Worm (Caenorhabditis elegans): Measurements from ENCODE around the gene nhr-27.
A peak's percentile ranks its signal among the peaks of the same experiment; 100 is the strongest.

nhr-27 gene

DNA sequence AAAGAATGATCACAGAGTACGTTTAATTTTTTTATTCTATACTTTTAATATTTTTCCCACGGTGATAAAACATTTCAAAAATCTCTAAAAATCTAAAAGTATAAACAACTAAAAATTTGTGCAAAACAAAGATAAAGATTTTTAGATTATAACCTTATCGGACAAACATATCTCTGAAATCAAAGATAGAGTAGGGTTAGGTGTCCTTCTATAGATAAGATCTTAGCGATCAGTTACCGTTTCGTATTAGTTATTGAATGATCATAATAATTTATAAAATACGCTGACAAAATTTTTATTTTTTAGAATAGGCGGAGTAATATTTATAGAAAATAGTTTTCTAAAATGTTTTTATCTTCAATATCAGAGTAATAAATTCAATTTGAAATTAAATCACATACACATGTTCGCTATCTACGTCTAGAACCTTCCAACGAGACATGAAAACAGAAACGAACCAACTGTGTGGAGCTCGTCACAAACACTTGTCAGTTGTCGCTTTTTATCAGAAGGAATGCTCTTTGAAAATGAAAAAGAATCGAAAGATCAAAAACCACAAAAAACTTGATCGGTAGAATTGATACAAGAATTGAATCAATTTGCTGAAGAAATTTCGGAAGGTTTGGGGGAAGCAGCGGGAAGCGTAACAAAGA lies 136.4 kb downstream of the nhr-27 start (continued):
- no peak for TF ChIP-seq lin-15B (tag; optimal IDR thresholded peaks at IDR 0.05)
- no peak for TF ChIP-seq mdl-1 (tag; optimal IDR thresholded peaks at IDR 0.05)
- TF ChIP-seq daf-19 (GFP tag; conservative IDR thresholded peaks at IDR 0.05), result no peak
- TF ChIP-seq ctbp-1 (GFP tag; IDR thresholded peaks at IDR 0.05), result no peak
- TF ChIP-seq sdz-12 (GFP tag; optimal IDR thresholded peaks at IDR 0.05), result no peak
- no peak for TF ChIP-seq lim-7 (GFP tag; IDR thresholded peaks at IDR 0.05)
- no peak for TF ChIP-seq Y105C5A.15 (GFP tag; IDR thresholded peaks at IDR 0.05)
- no peak for TF ChIP-seq T20F7.1 (GFP tag; optimal IDR thresholded peaks at IDR 0.05)
- TF ChIP-seq spr-1 (tag; optimal IDR thresholded peaks at IDR 0.05), result no peak
- no peak for TF ChIP-seq F26F4.8 (GFP tag; conservative IDR thresholded peaks at IDR 0.05)
- no peak for TF ChIP-seq vab-7 (GFP tag; IDR thresholded peaks at IDR 0.05)
- no peak for TF ChIP-seq snpc-1.2 (GFP tag; IDR thresholded peaks at IDR 0.05)
- no peak for TF ChIP-seq mes-2 (tag; optimal IDR thresholded peaks at IDR 0.05; ENCODE audit: poor library complexity, severe bottlenecking)
- TF ChIP-seq egl-43 (GFP tag; IDR thresholded peaks at IDR 0.05), result no peak
- TF ChIP-seq ceh-28 (tag; optimal IDR thresholded peaks at IDR 0.05), result no peak
- peak; percentile 79 for TF ChIP-seq hlh-11 (tag; optimal IDR thresholded peaks at IDR 0.05)
- no peak for TF ChIP-seq attf-4 (tag; optimal IDR thresholded peaks at IDR 0.05)
- no peak for TF ChIP-seq egl-27 (tag; optimal IDR thresholded peaks at IDR 0.05)
- TF ChIP-seq daf-16 (GFP tag; optimal IDR thresholded peaks at IDR 0.05), result peak in 1 of 2 experiments; percentile 91
- TF ChIP-seq daf-16 (tag; optimal IDR thresholded peaks at IDR 0.05), result peak; percentile 87
- peak; percentile 24 for TF ChIP-seq nhr-11 (tag; optimal IDR thresholded peaks at IDR 0.05)
- no peak for TF ChIP-seq duxl-1 (tag; optimal IDR thresholded peaks at IDR 0.05; ENCODE audit: poor library complexity)
- no peak for TF ChIP-seq skn-1 (tag; optimal IDR thresholded peaks at IDR 0.05)
- no peak for TF ChIP-seq fos-1 (tag; optimal IDR thresholded peaks at IDR 0.05)
- no peak for TF ChIP-seq zip-11 (GFP tag; IDR thresholded peaks at IDR 0.05)
- no peak for TF ChIP-seq ztf-11 (tag; optimal IDR thresholded peaks at IDR 0.05)
- TF ChIP-seq ces-1 (GFP tag; optimal IDR thresholded peaks at IDR 0.05), result no peak
- no peak for TF ChIP-seq dmd-9 (GFP tag; IDR thresholded peaks at IDR 0.05)
- no peak for TF ChIP-seq Y5F2A.4 (GFP tag; optimal IDR thresholded peaks at IDR 0.05)
- TF ChIP-seq dve-1 (tag; optimal IDR thresholded peaks at IDR 0.05; ENCODE audit: insufficient read depth), result peak; percentile 66
- peak; percentile 40 for TF ChIP-seq hlh-30 (tag; optimal IDR thresholded peaks at IDR 0.05; ENCODE audit: insufficient read depth)
- no peak for TF ChIP-seq zfp-2 (tag; optimal IDR thresholded peaks at IDR 0.05)
- no peak for TF ChIP-seq rbr-2 (tag; optimal IDR thresholded peaks at IDR 0.05)
- no peak for TF ChIP-seq daf-8 (GFP tag; IDR thresholded peaks at IDR 0.05)
- no peak for TF ChIP-seq madf-9 (GFP tag; conservative IDR thresholded peaks at IDR 0.05)
- TF ChIP-seq zfp-3 (GFP tag; conservative IDR thresholded peaks at IDR 0.05), result no peak
- no peak for TF ChIP-seq tra-1 (GFP tag; IDR thresholded peaks at IDR 0.05)
- TF ChIP-seq arid-1 (GFP tag; conservative IDR thresholded peaks at IDR 0.05), result no peak
- no peak for TF ChIP-seq F44E2.7 (GFP tag; IDR thresholded peaks at IDR 0.05)
- peak; percentile 4 for TF ChIP-seq aha-1 (tag)
- no peak for TF ChIP-seq lin-1 (GFP tag; IDR thresholded peaks at IDR 0.05)
- peak in 1 of 2 experiments; percentile 19 for TF ChIP-seq hif-1 (tag; optimal IDR thresholded peaks at IDR 0.05)
- TF ChIP-seq lin-29 (GFP tag; IDR thresholded peaks at IDR 0.05), result no peak
- TF ChIP-seq ZK337.2 (GFP tag; IDR thresholded peaks at IDR 0.05), result no peak
- TF ChIP-seq dmd-8 (GFP tag; IDR thresholded peaks at IDR 0.05), result no peak
- no peak for TF ChIP-seq madf-5 (GFP tag; IDR thresholded peaks at IDR 0.05)
- TF ChIP-seq lin-39 (tag; optimal IDR thresholded peaks at IDR 0.05), result no peak
- TF ChIP-seq F49E8.2 (tag; optimal IDR thresholded peaks at IDR 0.05; ENCODE audit: borderline replicate concordance), result no peak
- peak; percentile 33 for TF ChIP-seq mep-1 (tag; optimal IDR thresholded peaks at IDR 0.05)
- TF ChIP-seq zip-2 (tag; optimal IDR thresholded peaks at IDR 0.05), result no peak
- no peak for TF ChIP-seq nhr-6 (tag; optimal IDR thresholded peaks at IDR 0.05)
